Worm (Caenorhabditis elegans) whole organism, L3 larva: ENCODE data around the gene H29C22.1.

Experiments
- nhr-237 ChIP-seq: fragments of 150-350 bp; optimal IDR thresholded peaks from 2 replicates; lab custom pipeline; 2014; ENCODE audit warnings: missing biosample characterization, missing genetic modification characterization
- ztf-11 ChIP-seq: fragments of 150-350 bp; optimal IDR thresholded peaks from 2 replicates; lab custom pipeline; 2014; ENCODE audit warnings: missing biosample characterization, missing genetic modification characterization

- TF ChIP-seq ztf-11 (tag; lab: Kevin White, UChicago), result no peak
- TF ChIP-seq nhr-237 (tag; lab: Kevin White, UChicago), result no peak
These were observed 7.7 kb downstream of the H29C22.1 start, which contains the start of gene tmc-2 for ce11 chrX:9303422-9303821.
